Fruit fly (Drosophila melanogaster) whole organism, adult: ENCODE measurements around the gene APC4.

Source experiments
- CG11617 ChIP-seq: fragments of 200-800 bp; sonication (Bioruptor generic); optimal IDR thresholded peaks from 2 replicates; lab custom pipeline; 2017; ENCODE audit warnings: mild to moderate bottlenecking, missing biosample characterization, missing genetic modification reagents, missing genetic modification characterization
- CG12768 ChIP-seq: fragments of 200-800 bp; sonication (Bioruptor generic); optimal IDR thresholded peaks from 2 replicates; lab custom pipeline; 2017; ENCODE audit warnings: missing biosample characterization, missing genetic modification characterization, mild to moderate bottlenecking, moderate library complexity, missing genetic modification reagents
- CG14711 ChIP-seq: fragments of 200-800 bp; sonication (Bioruptor generic); optimal IDR thresholded peaks from 2 replicates; lab custom pipeline; 2018; ENCODE audit warnings: missing biosample characterization, mild to moderate bottlenecking, missing genetic modification characterization, moderate library complexity
- CG1620 ChIP-seq: fragments of 200-800 bp; sonication (Bioruptor generic); optimal IDR thresholded peaks from 2 replicates; lab custom pipeline; 2016; ENCODE audit warnings: missing biosample characterization, missing genetic modification characterization
- CG33017 ChIP-seq: fragments of 200-800 bp; sonication (Bioruptor generic); optimal IDR thresholded peaks from 2 replicates; lab custom pipeline; 2018; ENCODE audit warnings: missing biosample characterization, mild to moderate bottlenecking, missing genetic modification characterization, moderate library complexity
- CG5204 ChIP-seq: fragments of 200-800 bp; sonication (Bioruptor generic); optimal IDR thresholded peaks from 2 replicates; lab custom pipeline; 2016; ENCODE audit warnings: missing biosample characterization, missing genetic modification characterization
- CG7045 ChIP-seq: fragments of 200-800 bp; sonication (Bioruptor generic); optimal IDR thresholded peaks from 2 replicates; lab custom pipeline; 2017; ENCODE audit warnings: missing biosample characterization, mild to moderate bottlenecking, missing genetic modification characterization
- CG7101 ChIP-seq: fragments of 200-800 bp; sonication (Bioruptor generic); optimal IDR thresholded peaks from 2 replicates; lab custom pipeline; 2018; ENCODE audit warnings: missing biosample characterization, mild to moderate bottlenecking, missing genetic modification characterization, moderate library complexity
- Clk ChIP-seq: fragments of 200-800 bp; sonication (Bioruptor generic); optimal IDR thresholded peaks from 2 replicates; lab custom pipeline; 2017; ENCODE audit warnings: missing biosample characterization, missing genetic modification characterization
- Crg-1 ChIP-seq: fragments of 200-800 bp; sonication (Bioruptor generic); optimal IDR thresholded peaks from 2 replicates; lab custom pipeline; 2016; ENCODE audit warnings: missing biosample characterization, missing genetic modification characterization
- Hr96 ChIP-seq: fragments of 200-800 bp; sonication (Bioruptor generic); optimal IDR thresholded peaks from 2 replicates; lab custom pipeline; 2016; ENCODE audit warnings: missing biosample characterization, missing genetic modification characterization
- Mnt ChIP-seq: fragments of 200-800 bp; sonication (Bioruptor generic); optimal IDR thresholded peaks from 2 replicates; lab custom pipeline; 2016; ENCODE audit warnings: missing biosample characterization, mild to moderate bottlenecking, missing genetic modification characterization
- bab1 ChIP-seq: fragments of 200-800 bp; sonication (Bioruptor generic); optimal IDR thresholded peaks from 3 replicates; lab custom pipeline; 2019; ENCODE audit warnings: missing biosample characterization, mild to moderate bottlenecking, missing genetic modification characterization, moderate library complexity
- cic ChIP-seq: fragments of 200-800 bp; sonication (Bioruptor generic); optimal IDR thresholded peaks from 2 replicates; lab custom pipeline; 2017; ENCODE audit warnings: missing biosample characterization, mild to moderate bottlenecking, missing genetic modification characterization, moderate library complexity
- cnc ChIP-seq, 2 experiments: fragments of >200 bp; optimal IDR thresholded peaks; 2 replicates each; lab custom pipeline; 2017
- kay ChIP-seq: fragments of 200-800 bp; sonication (Bioruptor generic); peaks from one replicate; lab custom pipeline; 2016; ENCODE audit warnings: missing biosample characterization, missing genetic modification characterization, borderline replicate concordance
- ovo ChIP-seq: fragments of 200-800 bp; sonication (Bioruptor generic); optimal IDR thresholded peaks from 2 replicates; lab custom pipeline; 2016; ENCODE audit warnings: missing biosample characterization, missing genetic modification characterization
- pad ChIP-seq: fragments of 200-800 bp; sonication (Bioruptor generic); optimal IDR thresholded peaks from 3 replicates; lab custom pipeline; 2017; ENCODE audit warnings: missing biosample characterization, missing genetic modification characterization, mild to moderate bottlenecking, moderate library complexity, missing genetic modification reagents
- tj ChIP-seq: fragments of 200-800 bp; sonication (Bioruptor generic); optimal IDR thresholded peaks from 3 replicates; lab custom pipeline; 2017; ENCODE audit warnings: missing biosample characterization, mild to moderate bottlenecking, missing genetic modification characterization, moderate library complexity
- toe ChIP-seq: fragments of 200-800 bp; sonication (Bioruptor generic); optimal IDR thresholded peaks from 2 replicates; lab custom pipeline; 2016; ENCODE audit warnings: missing biosample characterization, missing genetic modification characterization

The APC4 gene

dm6 chrX:9089254-9090056 lies 6.7 kb downstream of the APC4 start, which contains the start of gene CCT2:
Gene CCT2, plus strand, starts transcription at chrX:9089513.
- TF ChIP-seq bab1 (GFP tag; lab: Kevin White, UChicago), result peak; percentile 55
- TF ChIP-seq CG11617 (GFP tag; lab: Kevin White, UChicago), result peak; percentile 12
- TF ChIP-seq Clk (GFP tag; lab: Kevin White, UChicago), result no peak
- no peak for TF ChIP-seq Hr96
- TF ChIP-seq Mnt (GFP tag; lab: Kevin White, UChicago), result peak; percentile 78
- TF ChIP-seq cnc (optimal IDR thresholded peaks at IDR 0.05; lab: Kevin White, UChicago), result no peak
- TF ChIP-seq CG7045 (GFP tag; lab: Kevin White, UChicago), result no peak
- no peak for TF ChIP-seq CG33017 (tag; lab: Kevin White, UChicago)
- no peak for TF ChIP-seq CG5204 (GFP tag; lab: Kevin White, UChicago)
- peak; percentile 82 for TF ChIP-seq kay (GFP tag; lab: Kevin White, UChicago)
- TF ChIP-seq CG14711, result peak; percentile 21
- TF ChIP-seq CG1620 (GFP tag; lab: Kevin White, UChicago), result no peak
- peak; percentile 12 for TF ChIP-seq CG7101 (tag; lab: Kevin White, UChicago)
- no peak for TF ChIP-seq toe (GFP tag; lab: Kevin White, UChicago)
- peak; percentile 4 for TF ChIP-seq tj (GFP tag; lab: Kevin White, UChicago)
- no peak for TF ChIP-seq ovo
- no peak for TF ChIP-seq pad
- no peak for TF ChIP-seq cic (GFP tag; lab: Kevin White, UChicago)
- TF ChIP-seq CG12768 (GFP tag; lab: Kevin White, UChicago), result no peak
- TF ChIP-seq Crg-1, result no peak

- TF ChIP-seq cic (GFP tag; lab: Kevin White, UChicago) (no peak), bab1 (GFP tag; lab: Kevin White, UChicago) (no peak), Clk (GFP tag; lab: Kevin White, UChicago) (no peak), pad (no peak), CG12768 (GFP tag; lab: Kevin White, UChicago) (no peak), toe (GFP tag; lab: Kevin White, UChicago) (no peak), CG33017 (tag; lab: Kevin White, UChicago) (no peak), ovo (no peak), cnc (optimal IDR thresholded peaks at IDR 0.05; lab: Kevin White, UChicago) (peak in 1 of 2 experiments; percentile 32), CG11617 (GFP tag; lab: Kevin White, UChicago) (no peak), Crg-1 (no peak), kay (GFP tag; lab: Kevin White, UChicago) (peak; percentile 70), CG7045 (GFP tag; lab: Kevin White, UChicago) (no peak), CG7101 (tag; lab: Kevin White, UChicago) (no peak), Hr96 (no peak)
Measured at dm6 chrX:9090057-9090358, 7.3 kb downstream of the APC4 start.

- TF ChIP-seq CG7101 (tag; lab: Kevin White, UChicago), result no peak
- no peak for TF ChIP-seq CG5204 (GFP tag; lab: Kevin White, UChicago)
- TF ChIP-seq Clk (GFP tag; lab: Kevin White, UChicago), result no peak
- TF ChIP-seq Hr96, result no peak
- TF ChIP-seq CG7045 (GFP tag; lab: Kevin White, UChicago), result no peak
- TF ChIP-seq pad, result no peak
- no peak for TF ChIP-seq kay (GFP tag; lab: Kevin White, UChicago)
- TF ChIP-seq cnc (optimal IDR thresholded peaks at IDR 0.05; lab: Kevin White, UChicago), result no peak
- TF ChIP-seq CG14711, result no peak
- no peak for TF ChIP-seq Crg-1
- TF ChIP-seq bab1 (GFP tag; lab: Kevin White, UChicago), result no peak
- TF ChIP-seq toe (GFP tag; lab: Kevin White, UChicago), result no peak
- TF ChIP-seq Mnt (GFP tag; lab: Kevin White, UChicago), result no peak
- TF ChIP-seq CG12768 (GFP tag; lab: Kevin White, UChicago), result no peak
- no peak for TF ChIP-seq tj (GFP tag; lab: Kevin White, UChicago)
- TF ChIP-seq ovo, result no peak
- TF ChIP-seq CG1620 (GFP tag; lab: Kevin White, UChicago), result no peak
- TF ChIP-seq CG11617 (GFP tag; lab: Kevin White, UChicago), result no peak
- TF ChIP-seq CG33017 (tag; lab: Kevin White, UChicago), result no peak
Measured at dm6 chrX:9093062-9093461, 10.3 kb downstream of the APC4 start.

DNA sequence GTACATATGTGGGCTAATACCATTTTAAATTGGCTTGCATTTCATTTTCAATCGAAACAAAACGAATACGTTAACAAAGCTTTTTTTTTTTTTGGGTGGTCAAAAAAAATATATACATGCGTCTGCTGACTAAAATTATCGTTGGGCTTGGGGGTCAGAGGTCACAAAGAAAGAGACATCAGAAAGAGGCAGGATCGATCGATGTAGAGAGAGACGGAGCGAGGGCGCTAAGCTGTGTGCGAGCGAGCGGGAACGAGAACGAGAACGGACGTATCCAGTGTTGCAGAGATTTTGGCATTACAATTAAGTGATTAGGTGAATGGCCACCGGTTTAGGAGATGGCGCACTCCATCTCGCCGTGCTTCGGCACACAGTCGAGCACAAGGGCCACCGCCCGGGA lies 11.2 kb downstream of the APC4 start:
- TF ChIP-seq ovo, result no peak
- no peak for TF ChIP-seq cnc (optimal IDR thresholded peaks at IDR 0.05; lab: Kevin White, UChicago)

dm6 chrX:9102125-9102524 lies 19.4 kb downstream of the APC4 start:
- TF ChIP-seq CG5204 (GFP tag; lab: Kevin White, UChicago) (no peak), CG33017 (tag; lab: Kevin White, UChicago) (no peak), kay (GFP tag; lab: Kevin White, UChicago) (no peak), CG14711 (no peak), Mnt (GFP tag; lab: Kevin White, UChicago) (no peak), CG1620 (GFP tag; lab: Kevin White, UChicago) (no peak), cic (GFP tag; lab: Kevin White, UChicago) (no peak), bab1 (GFP tag; lab: Kevin White, UChicago) (no peak), toe (GFP tag; lab: Kevin White, UChicago) (no peak), CG11617 (GFP tag; lab: Kevin White, UChicago) (no peak)
